Worm (Caenorhabditis elegans): ENCODE results near the gene rps-11.

rps-11 gene

DNA sequence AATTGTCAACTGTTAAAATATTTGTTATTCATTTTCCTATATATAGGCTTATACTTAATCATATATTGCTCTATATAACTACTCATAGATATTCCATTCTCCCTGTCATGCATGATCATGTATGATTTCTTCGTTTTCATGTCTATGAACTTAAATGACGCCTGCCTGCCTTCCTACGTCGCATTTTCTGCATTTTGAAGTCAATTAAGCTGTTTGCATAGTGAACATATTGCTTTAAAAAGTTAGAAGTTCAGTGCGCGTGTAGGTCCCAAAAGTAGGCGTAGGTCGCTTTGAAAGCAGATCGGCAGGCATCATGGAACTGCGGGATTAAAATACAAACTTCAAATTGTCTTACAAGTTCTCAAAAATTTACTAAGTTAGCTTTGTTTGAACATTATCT lies 42.3 kb downstream of the rps-11 start:
- 0 out of 2 replicates have a peak, but pooled peaks have one; percentile 22 for TF ChIP-seq cebp-1 (GFP tag; IDR thresholded peaks at IDR 0.05)
- TF ChIP-seq cebp-1 (tag; optimal IDR thresholded peaks at IDR 0.05), result peak; percentile 21
- TF ChIP-seq B0261.1 (tag; optimal IDR thresholded peaks at IDR 0.05), result no peak
- peak; percentile 13 for TF ChIP-seq F52B5.7 (tag; optimal IDR thresholded peaks at IDR 0.05)
- TF ChIP-seq let-607 (tag; optimal IDR thresholded peaks at IDR 0.05), result no peak
- no peak for TF ChIP-seq snpc-1.3 (tag; optimal IDR thresholded peaks at IDR 0.05; ENCODE audit: insufficient read depth)
- no peak for TF ChIP-seq F57A8.1 (GFP tag; optimal IDR thresholded peaks at IDR 0.05)
- TF ChIP-seq sptf-2 (GFP tag; optimal IDR thresholded peaks at IDR 0.05), result no peak

DNA sequence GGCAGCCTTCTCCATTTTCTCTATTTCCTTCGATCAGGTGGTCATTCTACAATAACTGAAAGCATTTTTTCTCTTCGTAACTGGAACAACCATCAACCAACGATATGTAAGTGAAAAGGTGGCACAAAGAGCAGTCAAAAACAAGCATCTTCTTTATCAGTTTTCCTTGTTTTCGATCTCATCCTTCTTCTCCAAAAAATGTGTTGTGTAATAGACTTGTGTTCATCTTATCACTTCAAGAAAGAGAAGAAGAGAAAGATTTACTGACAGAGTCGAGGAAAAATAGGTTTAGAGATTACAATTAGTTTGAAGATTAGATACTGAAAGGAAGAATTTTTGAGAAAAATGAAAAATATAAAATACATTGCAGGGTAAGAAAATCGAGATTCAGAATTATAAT lies 42.9 kb downstream of the rps-11 start:
- TF ChIP-seq F23B12.7 (tag; optimal IDR thresholded peaks at IDR 0.05; ENCODE audit: insufficient read depth), result no peak
- TF ChIP-seq let-526 (GFP tag; IDR thresholded peaks at IDR 0.05), result no peak
- no peak for TF ChIP-seq xnd-1 (tag; optimal IDR thresholded peaks at IDR 0.05)
- no peak for TF ChIP-seq die-1 (tag; optimal IDR thresholded peaks at IDR 0.05)
- TF ChIP-seq rec-8 (tag; optimal IDR thresholded peaks at IDR 0.05), result no peak
- no peak for TF ChIP-seq atf-7 (tag; optimal IDR thresholded peaks at IDR 0.05)
- no peak for TF ChIP-seq mxl-1 (tag; optimal IDR thresholded peaks at IDR 0.05)
- no peak for TF ChIP-seq ceh-79 (tag; optimal IDR thresholded peaks at IDR 0.05)
- no peak for TF ChIP-seq F33H1.4 (GFP tag; IDR thresholded peaks at IDR 0.05)
- no peak for TF ChIP-seq Y79H2A.3 (GFP tag; conservative IDR thresholded peaks at IDR 0.05)
- no peak for TF ChIP-seq dpl-1 (GFP tag; optimal IDR thresholded peaks at IDR 0.05)

DNA sequence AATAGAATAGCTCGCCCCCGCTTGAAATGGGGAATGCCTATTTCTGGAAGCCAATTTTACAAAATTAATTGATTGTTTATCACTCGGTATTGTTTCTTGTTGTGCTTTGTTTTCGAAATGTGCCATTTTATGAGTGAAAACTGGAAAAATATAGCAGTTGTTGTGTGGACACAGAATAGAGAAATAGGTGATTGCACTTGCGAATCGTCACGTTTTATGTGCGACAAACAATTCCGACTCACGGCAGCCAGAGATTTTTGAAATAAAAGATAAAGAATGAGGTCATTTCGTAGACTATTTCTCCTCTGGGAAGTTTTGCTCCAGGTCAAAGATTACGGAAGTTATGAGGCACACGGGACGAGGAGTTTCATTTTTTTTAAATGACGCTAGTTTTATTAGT lies 44.5 kb downstream of the rps-11 start:
- TF ChIP-seq dpff-1 (tag; optimal IDR thresholded peaks at IDR 0.05), result no peak
- no peak for TF ChIP-seq madf-10 (tag; optimal IDR thresholded peaks at IDR 0.05)
- no peak for TF ChIP-seq ccch-3 (GFP tag; optimal IDR thresholded peaks at IDR 0.05)
- no peak for TF ChIP-seq fkh-3 (tag; optimal IDR thresholded peaks at IDR 0.05)
- no peak for TF ChIP-seq K11D2.4 (GFP tag; IDR thresholded peaks at IDR 0.05)
- no peak for TF ChIP-seq lir-1 (GFP tag; conservative IDR thresholded peaks at IDR 0.05)
- no peak for TF ChIP-seq atf-7 (tag; optimal IDR thresholded peaks at IDR 0.05)
- TF ChIP-seq ztf-28 (GFP tag; IDR thresholded peaks at IDR 0.05), result no peak
- no peak for TF ChIP-seq mcd-1 (GFP tag; IDR thresholded peaks at IDR 0.05)
- TF ChIP-seq ztf-18 (tag; optimal IDR thresholded peaks at IDR 0.05), result no peak
- no peak for TF ChIP-seq F10E7.11 (tag; optimal IDR thresholded peaks at IDR 0.05)
- TF ChIP-seq attf-3 (GFP tag; conservative IDR thresholded peaks at IDR 0.05), result no peak
- TF ChIP-seq ekl-4 (GFP tag; IDR thresholded peaks at IDR 0.05), result no peak
- no peak for TF ChIP-seq Y53F4B.3 (GFP tag; IDR thresholded peaks at IDR 0.05)
- TF ChIP-seq unc-130 (GFP tag; optimal IDR thresholded peaks at IDR 0.05), result no peak

DNA sequence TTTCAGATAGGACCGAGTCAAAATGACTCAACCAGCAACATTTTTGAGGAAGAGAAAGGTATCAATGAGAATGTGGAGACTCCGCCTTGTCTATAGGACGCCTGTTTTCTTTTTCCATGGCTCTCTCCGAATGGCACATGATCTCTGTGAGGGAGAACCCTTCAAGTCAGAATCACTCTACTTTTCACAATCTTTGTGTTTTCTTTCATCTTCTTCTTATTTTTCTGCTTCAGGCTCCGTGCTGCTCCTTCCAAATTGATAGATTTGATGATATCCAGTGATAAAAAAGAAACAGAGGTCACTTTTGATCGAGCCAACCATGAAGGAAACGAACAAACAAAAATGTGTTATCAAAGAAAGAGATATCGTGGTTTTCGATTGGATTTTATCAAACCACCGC lies 46.6 kb downstream of the rps-11 start, which contains the start of gene ZK809.8:
ZK809.8 (minus strand) TSS at position 34 of the 400 bp plus-strand sequence.
- TF ChIP-seq dox-1 (GFP tag; IDR thresholded peaks at IDR 0.05), result no peak
- TF ChIP-seq mxl-1 (tag; optimal IDR thresholded peaks at IDR 0.05), result no peak
- no peak for TF ChIP-seq attf-3 (GFP tag; conservative IDR thresholded peaks at IDR 0.05)
- TF ChIP-seq unc-130 (GFP tag; optimal IDR thresholded peaks at IDR 0.05), result no peak
- no peak for TF ChIP-seq ztf-3 (GFP tag; optimal IDR thresholded peaks at IDR 0.05)
- no peak for TF ChIP-seq attf-6 (GFP tag; IDR thresholded peaks at IDR 0.05)
- TF ChIP-seq F37B4.10 (GFP tag; IDR thresholded peaks at IDR 0.05), result no peak
- no peak for TF ChIP-seq ztf-18 (tag; optimal IDR thresholded peaks at IDR 0.05)
- no peak for TF ChIP-seq F39B2.1 (GFP tag; IDR thresholded peaks at IDR 0.05)
- TF ChIP-seq lsy-27 (tag; optimal IDR thresholded peaks at IDR 0.05; ENCODE audit: borderline replicate concordance, insufficient read depth), result no peak
- TF ChIP-seq ztf-6 (GFP tag; IDR thresholded peaks at IDR 0.05), result no peak
- no peak for TF ChIP-seq die-1 (tag; optimal IDR thresholded peaks at IDR 0.05)
- TF ChIP-seq attf-5 (GFP tag; optimal IDR thresholded peaks at IDR 0.05), result no peak
- TF ChIP-seq ekl-4 (GFP tag; IDR thresholded peaks at IDR 0.05), result no peak
- no peak for TF ChIP-seq cebp-1 (GFP tag; IDR thresholded peaks at IDR 0.05)
- no peak for TF ChIP-seq cebp-1 (tag; optimal IDR thresholded peaks at IDR 0.05)
- TF ChIP-seq B0019.2 (GFP tag; conservative IDR thresholded peaks at IDR 0.05), result no peak
- TF ChIP-seq akir-1 (GFP tag; optimal IDR thresholded peaks at IDR 0.05), result no peak
- no peak for TF ChIP-seq cebp-2 (GFP tag; IDR thresholded peaks at IDR 0.05)
- no peak for TF ChIP-seq ceh-58 (GFP tag; IDR thresholded peaks at IDR 0.05)

Data from whole organism, young adult.